Worm (Caenorhabditis elegans): ENCODE data around the gene E02A10.3.
A peak's percentile ranks its signal among the peaks of the same experiment; 100 is the strongest.

The E02A10.3 gene

ce11 chrV:12536409-12537038 lies 42.9 kb upstream of the E02A10.3 start:
- no peak for TF ChIP-seq nhr-232 (tag; optimal IDR thresholded peaks at IDR 0.05)
- TF ChIP-seq C38D4.7 (GFP tag; optimal IDR thresholded peaks at IDR 0.05), result no peak
- TF ChIP-seq dmd-4 (tag; optimal IDR thresholded peaks at IDR 0.05; ENCODE audit: borderline replicate concordance), result no peak
- no peak for TF ChIP-seq ceh-48 (tag; optimal IDR thresholded peaks at IDR 0.05)
- TF ChIP-seq fkh-10 (GFP tag; optimal IDR thresholded peaks at IDR 0.05), result no peak

- no peak for TF ChIP-seq unc-42 (tag; optimal IDR thresholded peaks at IDR 0.05)
- TF ChIP-seq hlh-15 (tag; optimal IDR thresholded peaks at IDR 0.05), result no peak
- TF ChIP-seq tbx-2 (tag; optimal IDR thresholded peaks at IDR 0.05), result no peak
- TF ChIP-seq npax-4 (tag; optimal IDR thresholded peaks at IDR 0.05), result no peak
- TF ChIP-seq K09A11.1 (tag; optimal IDR thresholded peaks at IDR 0.05; ENCODE audit: insufficient read depth), result no peak
- TF ChIP-seq fkh-6 (tag; optimal IDR thresholded peaks at IDR 0.05), result no peak
- no peak for TF ChIP-seq hlh-8 (tag; optimal IDR thresholded peaks at IDR 0.05)
- no peak for TF ChIP-seq dve-1 (tag; optimal IDR thresholded peaks at IDR 0.05)
- no peak for TF ChIP-seq ttx-3 (tag; optimal IDR thresholded peaks at IDR 0.05)
- TF ChIP-seq pat-9 (tag; optimal IDR thresholded peaks at IDR 0.05), result no peak
- TF ChIP-seq unc-3 (GFP tag; conservative IDR thresholded peaks at IDR 0.05), result no peak
- TF ChIP-seq unc-3 (tag; optimal IDR thresholded peaks at IDR 0.05), result no peak
- no peak for TF ChIP-seq ama-1 (optimal IDR thresholded peaks at IDR 0.05)
- no peak for TF ChIP-seq ceh-30 (tag; optimal IDR thresholded peaks at IDR 0.05)
- no peak for TF ChIP-seq ceh-24 (tag; optimal IDR thresholded peaks at IDR 0.05)
- TF ChIP-seq elt-4 (tag; optimal IDR thresholded peaks at IDR 0.05), result no peak
- no peak for TF ChIP-seq unc-55 (GFP tag; optimal IDR thresholded peaks at IDR 0.05)
- no peak for TF ChIP-seq lin-11 (tag; optimal IDR thresholded peaks at IDR 0.05)
Measured at ce11 chrV:12537505-12537904, 41.9 kb upstream of the E02A10.3 start.

- TF ChIP-seq dmd-4 (tag; optimal IDR thresholded peaks at IDR 0.05; ENCODE audit: borderline replicate concordance) (no peak), ref-2 (tag; optimal IDR thresholded peaks at IDR 0.05) (peak; percentile 36)
Measured at ce11 chrV:12538984-12539852, 40.2 kb upstream of the E02A10.3 start.

- TF ChIP-seq lin-11 (tag; optimal IDR thresholded peaks at IDR 0.05) (no peak), lim-6 (tag; optimal IDR thresholded peaks at IDR 0.05) (no peak), nfya-1 (tag; optimal IDR thresholded peaks at IDR 0.05) (no peak), syd-9 (tag; optimal IDR thresholded peaks at IDR 0.05) (no peak), rnt-1 (tag; optimal IDR thresholded peaks at IDR 0.05) (no peak), ceh-9 (tag; optimal IDR thresholded peaks at IDR 0.05) (no peak), Y22D7AL.16 (tag; optimal IDR thresholded peaks at IDR 0.05) (no peak)
Measured at ce11 chrV:12540018-12540417, 39.4 kb upstream of the E02A10.3 start.

ce11 chrV:12540739-12541138 lies 38.7 kb upstream of the E02A10.3 start, which contains the start of gene F45D3.2:
Gene F45D3.2 (plus strand): TSS chrV:12541039.
- TF ChIP-seq ceh-9 (tag; optimal IDR thresholded peaks at IDR 0.05) (no peak), npax-4 (tag; optimal IDR thresholded peaks at IDR 0.05) (no peak), hlh-13 (GFP tag; optimal IDR thresholded peaks at IDR 0.05) (no peak), pha-2 (tag; optimal IDR thresholded peaks at IDR 0.05) (no peak), zip-5 (tag; optimal IDR thresholded peaks at IDR 0.05) (no peak), ceh-24 (tag; optimal IDR thresholded peaks at IDR 0.05) (no peak), C38D4.7 (GFP tag; optimal IDR thresholded peaks at IDR 0.05) (no peak)
